Fruit fly (Drosophila melanogaster): ENCODE results near the gene Arl1.

Gene Arl1

DNA sequence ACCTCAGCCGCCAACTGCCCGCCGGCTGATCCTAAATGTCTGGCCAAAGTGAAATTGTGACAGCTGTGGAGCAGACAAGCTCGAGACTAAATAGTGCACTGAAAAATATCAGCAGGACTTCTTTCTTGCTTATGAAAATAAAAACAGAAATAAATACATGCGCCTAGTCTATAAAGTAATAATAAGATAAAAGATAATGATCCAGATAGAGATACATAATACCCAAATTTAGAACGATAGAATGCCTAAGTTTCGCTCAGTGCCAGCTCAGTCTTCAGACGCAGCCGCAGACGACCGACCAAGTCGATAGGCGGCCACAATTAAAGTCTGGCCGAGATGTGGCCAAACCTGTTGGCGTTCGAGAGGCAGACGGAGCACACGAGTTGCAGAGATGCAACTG lies 42.1 kb upstream of the Arl1 start (continued):
- TF ChIP-seq CG5953 (GFP tag; IDR thresholded peaks at IDR 0.05) = peak; percentile 81
- no peak for TF ChIP-seq CG7963 (GFP tag; IDR thresholded peaks at IDR 0.05; ENCODE audit: partially characterized antibody)
- peak; percentile 48; the same call in 1 of the 2 replicates for TF ChIP-seq gt (GFP tag; IDR thresholded peaks at IDR 0.05)
- TF ChIP-seq CG18599 (GFP tag; optimal IDR thresholded peaks at IDR 0.05) = peak; percentile 37
- TF ChIP-seq CG15011 (GFP tag; optimal IDR thresholded peaks at IDR 0.05) = no peak
- no peak for TF ChIP-seq Dad (GFP tag; optimal IDR thresholded peaks at IDR 0.05)
- no peak for TF ChIP-seq CTCF (GFP tag; optimal IDR thresholded peaks at IDR 0.05)
- peak; percentile 56 for TF ChIP-seq Ada2b (GFP tag; IDR thresholded peaks at IDR 0.05)
- no peak for TF ChIP-seq CG2116 (GFP tag; optimal IDR thresholded peaks at IDR 0.05)
- TF ChIP-seq CG1529 (GFP tag; optimal IDR thresholded peaks at IDR 0.05) = peak; percentile 65
- peak; percentile 47; the same call in 1 of the 2 replicates for TF ChIP-seq ro (GFP tag; IDR thresholded peaks at IDR 0.05)
- no peak for TF ChIP-seq CG3995 (GFP tag; optimal IDR thresholded peaks at IDR 0.05)
- TF ChIP-seq gsb (GFP tag; IDR thresholded peaks at IDR 0.05) = 0 out of 2 replicates have a peak, but pooled peaks have one; percentile 35
- no peak for TF ChIP-seq ab (GFP tag; optimal IDR thresholded peaks at IDR 0.05)
- 0 out of 2 replicates have a peak, but pooled peaks have one; percentile 31 for TF ChIP-seq CG1024 (GFP tag; IDR thresholded peaks at IDR 0.05)
- TF ChIP-seq Ptx1 (GFP tag; IDR thresholded peaks at IDR 0.05) = peak; percentile 74
- peak; percentile 0 for TF ChIP-seq Meics (GFP tag; optimal IDR thresholded peaks at IDR 0.05)
- peak; percentile 68 for TF ChIP-seq CG5245 (GFP tag; optimal IDR thresholded peaks at IDR 0.05)
- TF ChIP-seq CG30403 (GFP tag; optimal IDR thresholded peaks at IDR 0.05) = peak; percentile 64
- TF ChIP-seq CG6765 (GFP tag; optimal IDR thresholded peaks at IDR 0.05) = no peak
- TF ChIP-seq pnt (GFP tag; optimal IDR thresholded peaks at IDR 0.05) = peak; percentile 7
- no peak for TF ChIP-seq CG4854 (GFP tag; optimal IDR thresholded peaks at IDR 0.05)
- TF ChIP-seq Xbp1 (GFP tag; optimal IDR thresholded peaks at IDR 0.05) = peak; percentile 70
- TF ChIP-seq CG10565 (GFP tag; optimal IDR thresholded peaks at IDR 0.05) = no peak
- peak; percentile 64; the same call in 1 of the 3 replicates for TF ChIP-seq ken (GFP tag; IDR thresholded peaks at IDR 0.05)
- TF ChIP-seq phol (tag; optimal IDR thresholded peaks at IDR 0.05) = peak; percentile 48
- peak; percentile 44 for TF ChIP-seq CG4707 (GFP tag; optimal IDR thresholded peaks at IDR 0.05)
- TF ChIP-seq CG6272 (GFP tag; IDR thresholded peaks at IDR 0.05) = no peak
- TF ChIP-seq NK7.1 (GFP tag; optimal IDR thresholded peaks at IDR 0.05) = no peak
- peak; percentile 83 for TF ChIP-seq Blimp-1 (GFP tag; optimal IDR thresholded peaks at IDR 0.05)
- TF ChIP-seq dpn (GFP tag; optimal IDR thresholded peaks at IDR 0.05) = peak; percentile 41 to 61
- TF ChIP-seq caup (GFP tag; optimal IDR thresholded peaks at IDR 0.05; ENCODE audit: severe bottlenecking) = peak; percentile 6
- TF ChIP-seq fru (optimal IDR thresholded peaks at IDR 0.05) = no peak
- TF ChIP-seq CG17186 (GFP tag; optimal IDR thresholded peaks at IDR 0.05) = no peak
- no peak for TF ChIP-seq CG15073 (GFP tag; optimal IDR thresholded peaks at IDR 0.05)
- TF ChIP-seq CG2202 (tag; optimal IDR thresholded peaks at IDR 0.05) = no peak
- peak; percentile 19 for TF ChIP-seq CG1792 (GFP tag; optimal IDR thresholded peaks at IDR 0.05)
- TF ChIP-seq grau (tag; optimal IDR thresholded peaks at IDR 0.05) = peak; percentile 65
- TF ChIP-seq Xrp1 (GFP tag; IDR thresholded peaks at IDR 0.05) = peak; percentile 74
- peak; percentile 61 for TF ChIP-seq sens-2 (GFP tag; IDR thresholded peaks at IDR 0.05)
- peak; percentile 54 for TF ChIP-seq Camta (GFP tag; optimal IDR thresholded peaks at IDR 0.05)
- TF ChIP-seq hbn (GFP tag; IDR thresholded peaks at IDR 0.05; ENCODE audit: partially characterized antibody) = no peak
- peak; percentile 56 for TF ChIP-seq Abd-B (GFP tag; optimal IDR thresholded peaks at IDR 0.05)
- TF ChIP-seq org-1 (GFP tag; optimal IDR thresholded peaks at IDR 0.05) = peak; percentile 37
- no peak for TF ChIP-seq pb (GFP tag; optimal IDR thresholded peaks at IDR 0.05)
- TF ChIP-seq Lhr (GFP tag; optimal IDR thresholded peaks at IDR 0.05) = peak; percentile 35
- TF ChIP-seq CG7839 (tag; optimal IDR thresholded peaks at IDR 0.05) = peak; percentile 72
- TF ChIP-seq Dll (GFP tag; IDR thresholded peaks at IDR 0.05; ENCODE audit: partially characterized antibody) = no peak
- peak; percentile 24; the same call in 1 of the 2 replicates for TF ChIP-seq CG32532 (GFP tag; IDR thresholded peaks at IDR 0.05)
- TF ChIP-seq B-H1 (GFP tag; IDR thresholded peaks at IDR 0.05) = peak; percentile 35; the same call in 2 of the 3 replicates
- peak; percentile 90 for TF ChIP-seq CG17359 (tag; optimal IDR thresholded peaks at IDR 0.05)
- TF ChIP-seq CG32772 (GFP tag; IDR thresholded peaks at IDR 0.05) = peak; percentile 60; the same call in 1 of the 2 replicates
